Worm (Caenorhabditis elegans) whole organism, L1 larva: Measurements from ENCODE around the gene Y62H9A.13.

ENCODE experiments used
- C16A3.4 ChIP-seq: fragments of 150-350 bp; optimal IDR thresholded peaks from 2 replicates; lab custom pipeline; 2014; ENCODE audit warnings: missing biosample characterization, missing genetic modification characterization
- C34B4.2 ChIP-seq: sonication (generic microtip); optimal IDR thresholded peaks from 2 replicates; lab custom pipeline; 2017; ENCODE audit warnings: mild to moderate bottlenecking, missing genetic modification characterization, missing compliant biosample characterization
- Y116A8C.19 ChIP-seq: sonication (generic microtip); optimal IDR thresholded peaks from 2 replicates; lab custom pipeline; 2016; ENCODE audit warnings: missing compliant biosample characterization, missing genetic modification characterization, borderline replicate concordance
- aly-2 ChIP-seq: fragments of 150-350 bp; optimal IDR thresholded peaks from 2 replicates; lab custom pipeline; 2014; ENCODE audit warnings: missing biosample characterization, missing genetic modification characterization
- ceh-63 ChIP-seq: fragments of 200-800 bp; sonication (Bioruptor generic); optimal IDR thresholded peaks from 2 replicates; lab custom pipeline; 2018; ENCODE audit warnings: mild to moderate bottlenecking, missing genetic modification characterization, missing compliant biosample characterization
- ceh-8 ChIP-seq: fragments of 200-800 bp; sonication (Bioruptor generic); optimal IDR thresholded peaks from 2 replicates; lab custom pipeline; 2018; ENCODE audit warnings: mild to moderate bottlenecking, missing genetic modification characterization, moderate library complexity, missing compliant biosample characterization
- ceh-82 ChIP-seq, 3 experiments: fragments of 150-350 bp in 1 of 3; sonication (generic microtip) in 2 of 3; optimal IDR thresholded peaks; 2 replicates each; lab custom pipeline; 2014 to 2017; ENCODE audit warnings: missing biosample characterization in 3 of 3, missing genetic modification characterization in 3 of 3
- dpl-1 ChIP-seq, 3 experiments: fragments of 150-350 bp in 2 of 3; sonication (generic microtip) in 1 of 3; optimal IDR thresholded peaks; 2 replicates each; lab custom pipeline; 2014 to 2017; ENCODE audit warnings: missing biosample characterization in 3 of 3, missing genetic modification characterization in 3 of 3, missing genetic modification reagents in 3 of 3
- dsc-1 ChIP-seq: sonication (generic microtip); optimal IDR thresholded peaks from 2 replicates; lab custom pipeline; 2016; ENCODE audit warnings: mild to moderate bottlenecking, missing genetic modification characterization, missing compliant biosample characterization
- elt-2 ChIP-seq: sonication (generic microtip); optimal IDR thresholded peaks from 2 replicates; lab custom pipeline; 2016; ENCODE audit warnings: missing genetic modification characterization, mild to moderate bottlenecking, inconsistent platforms, missing compliant biosample characterization, missing genetic modification reagents
- elt-3 ChIP-seq, 6 experiments: fragments of 150-350 bp in 1 of 6; sonication (generic microtip); optimal IDR thresholded peaks; 2 replicates each; lab custom pipeline; 2017 to 2018; ENCODE audit warnings: missing biosample characterization in 6 of 6, missing genetic modification characterization in 6 of 6, inconsistent platforms in 1 of 6
- fkh-8 ChIP-seq: sonication (generic microtip); optimal IDR thresholded peaks from 2 replicates; lab custom pipeline; 2016; ENCODE audit warnings: mild to moderate bottlenecking, missing genetic modification characterization, missing compliant biosample characterization
- hlh-4 ChIP-seq: sonication (generic microtip); optimal IDR thresholded peaks from 2 replicates; lab custom pipeline; 2016; ENCODE audit warnings: mild to moderate bottlenecking, missing genetic modification characterization, missing compliant biosample characterization
- hpl-2 ChIP-seq: fragments of 150-350 bp; optimal IDR thresholded peaks from 2 replicates; lab custom pipeline; 2014; ENCODE audit warnings: missing biosample characterization, missing genetic modification reagents, missing genetic modification characterization
- irx-1 ChIP-seq: sonication (generic microtip); optimal IDR thresholded peaks from 2 replicates; lab custom pipeline; 2016; ENCODE audit warnings: missing genetic modification characterization, missing compliant biosample characterization
- lin-35 ChIP-seq, 2 experiments: fragments of 150-350 bp; optimal IDR thresholded peaks; 2 replicates each; lab custom pipeline; 2014; ENCODE audit warnings: missing biosample characterization in 2 of 2, missing genetic modification characterization in 2 of 2, missing genetic modification reagents in 2 of 2
- lin-39 ChIP-seq: fragments of 150-350 bp; optimal IDR thresholded peaks from 2 replicates; lab custom pipeline; 2014; ENCODE audit warnings: missing biosample characterization, missing genetic modification reagents, missing genetic modification characterization
- nhr-20 ChIP-seq: sonication (generic microtip); optimal IDR thresholded peaks from 2 replicates; lab custom pipeline; 2016; ENCODE audit warnings: mild to moderate bottlenecking, missing genetic modification characterization, missing compliant biosample characterization
- nhr-237 ChIP-seq: fragments of 150-350 bp; optimal IDR thresholded peaks from 2 replicates; lab custom pipeline; 2014; ENCODE audit warnings: missing biosample characterization, missing genetic modification characterization
- nhr-47 ChIP-seq: sonication (generic microtip); optimal IDR thresholded peaks from 2 replicates; lab custom pipeline; 2016; ENCODE audit warnings: mild to moderate bottlenecking, missing genetic modification characterization, moderate library complexity, missing compliant biosample characterization
- nhr-71 ChIP-seq: sonication (generic microtip); optimal IDR thresholded peaks from 2 replicates; lab custom pipeline; 2016; ENCODE audit warnings: mild to moderate bottlenecking, missing genetic modification characterization, moderate library complexity, missing compliant biosample characterization
- nhr-76 ChIP-seq: sonication (generic microtip); optimal IDR thresholded peaks from 2 replicates; lab custom pipeline; 2017; ENCODE audit warnings: missing biosample characterization, missing genetic modification characterization
- nhr-84 ChIP-seq: sonication (generic microtip); optimal IDR thresholded peaks from 2 replicates; lab custom pipeline; 2017; ENCODE audit warnings: missing biosample characterization, missing genetic modification characterization
- pax-3 ChIP-seq: fragments of 200-800 bp; sonication (Bioruptor generic); optimal IDR thresholded peaks from 2 replicates; lab custom pipeline; 2018; ENCODE audit warnings: mild to moderate bottlenecking, missing genetic modification characterization, moderate library complexity, missing compliant biosample characterization
- sup-37 ChIP-seq: fragments of 200-800 bp; sonication (Bioruptor generic); optimal IDR thresholded peaks from 2 replicates; lab custom pipeline; 2018; ENCODE audit warnings: mild to moderate bottlenecking, missing genetic modification characterization, missing compliant biosample characterization
- tlp-1 ChIP-seq: fragments of 150-350 bp; optimal IDR thresholded peaks from 2 replicates; lab custom pipeline; 2014; ENCODE audit warnings: missing biosample characterization, missing genetic modification characterization
- unc-86 ChIP-seq: sonication (generic microtip); optimal IDR thresholded peaks from 2 replicates; lab custom pipeline; 2016; ENCODE audit warnings: missing genetic modification characterization, missing compliant biosample characterization
- vab-15 ChIP-seq: sonication (generic microtip); optimal IDR thresholded peaks from 2 replicates; lab custom pipeline; 2017; ENCODE audit warnings: missing genotype, mild to moderate bottlenecking, missing genetic modification characterization, missing compliant biosample characterization
- ztf-11 ChIP-seq, 2 experiments: sonication (generic microtip); optimal IDR thresholded peaks; 2 replicates each; lab custom pipeline; 2016 to 2017; ENCODE audit warnings: missing genetic modification characterization in 2 of 2, missing biosample characterization in 1 of 2, missing compliant biosample characterization in 1 of 2

Gene Y62H9A.13

ce11 chrX:11906626-11907025 lies 10.2 kb upstream of the Y62H9A.13 start:
- no peak for TF ChIP-seq tlp-1
- no peak for TF ChIP-seq nhr-84 (tag; lab: Kevin White, UChicago)
- TF ChIP-seq ceh-82 (tag; optimal IDR thresholded peaks at IDR 0.05; lab: Kevin White, UChicago) = no peak
- no peak for TF ChIP-seq irx-1 (tag; lab: Kevin White, UChicago)
- TF ChIP-seq elt-2 (tag; lab: Kevin White, UChicago) = no peak
- TF ChIP-seq nhr-47 (tag; lab: Kevin White, UChicago) = no peak
- TF ChIP-seq dpl-1 (GFP tag; optimal IDR thresholded peaks at IDR 0.05; lab: Kevin White, UChicago) = no peak
- TF ChIP-seq nhr-76 (tag; lab: Kevin White, UChicago) = no peak
- TF ChIP-seq vab-15 = no peak
- TF ChIP-seq lin-39 = no peak
- TF ChIP-seq ceh-63 (GFP tag; lab: Kevin White, UChicago) = no peak
- TF ChIP-seq aly-2 (tag; lab: Kevin White, UChicago) = no peak
- no peak for TF ChIP-seq ceh-8 (GFP tag; lab: Kevin White, UChicago)
- no peak for TF ChIP-seq unc-86 (tag; lab: Kevin White, UChicago)

- TF ChIP-seq nhr-237 (tag; lab: Kevin White, UChicago) = no peak
Measured at ce11 chrX:11907263-11907662, 9.5 kb upstream of the Y62H9A.13 start, which contains the start of gene Y62H9A.11. TSS of gene Y62H9A.11 (minus strand) at chrX:11907363.

ce11 chrX:11908226-11908625 lies 8.6 kb upstream of the Y62H9A.13 start:
- peak in 1 of 2 experiments; percentile 14 for TF ChIP-seq lin-35 (GFP tag; optimal IDR thresholded peaks at IDR 0.05; lab: Kevin White, UChicago)
- peak; percentile 45 for TF ChIP-seq elt-2 (tag; lab: Kevin White, UChicago)
- no peak for TF ChIP-seq pax-3 (tag; lab: Kevin White, UChicago)
- TF ChIP-seq nhr-84 (tag; lab: Kevin White, UChicago) = no peak

ce11 chrX:11909168-11909567 lies 7.6 kb upstream of the Y62H9A.13 start:
- TF ChIP-seq sup-37 (GFP tag; lab: Kevin White, UChicago) = no peak
- TF ChIP-seq nhr-71 (tag; lab: Kevin White, UChicago) = peak; percentile 14
- TF ChIP-seq hpl-2 (GFP tag; lab: Kevin White, UChicago) = no peak
- no peak for TF ChIP-seq hlh-4
- peak; percentile 90 for TF ChIP-seq elt-2 (tag; lab: Kevin White, UChicago)
- peak; percentile 44 for TF ChIP-seq dsc-1
- TF ChIP-seq, all 84 proteins: peak for 3

- TF ChIP-seq C34B4.2 (no peak), Y116A8C.19 (no peak), elt-3 (tag; optimal IDR thresholded peaks at IDR 0.05; lab: Kevin White, UChicago) (peak in 1 of 6 experiments; percentile 5), lin-35 (GFP tag; optimal IDR thresholded peaks at IDR 0.05; lab: Kevin White, UChicago) (peak in 1 of 2 experiments; percentile 9), nhr-71 (tag; lab: Kevin White, UChicago) (no peak), sup-37 (GFP tag; lab: Kevin White, UChicago) (no peak), nhr-20 (tag; lab: Kevin White, UChicago) (peak; percentile 1), fkh-8 (tag; lab: Kevin White, UChicago) (no peak), C16A3.4 (tag; lab: Kevin White, UChicago) (no peak), elt-2 (tag; lab: Kevin White, UChicago) (peak; percentile 13)
Measured at ce11 chrX:11910046-11910445, 6.8 kb upstream of the Y62H9A.13 start, which contains the start of gene Y62H9A.15. TSS of gene Y62H9A.15 (minus strand) at chrX:11910145.

ce11 chrX:11913824-11914223 lies 3.0 kb upstream of the Y62H9A.13 start, which contains the start of gene Y62H9A.12:
TSS of gene Y62H9A.12 (plus strand) at chrX:11914124.
- TF ChIP-seq ceh-82 (tag; optimal IDR thresholded peaks at IDR 0.05; lab: Kevin White, UChicago) = no peak
- no peak for TF ChIP-seq ztf-11 (tag; optimal IDR thresholded peaks at IDR 0.05; lab: Kevin White, UChicago)
- no peak for TF ChIP-seq irx-1 (tag; lab: Kevin White, UChicago)
- TF ChIP-seq elt-3 (tag; optimal IDR thresholded peaks at IDR 0.05; lab: Kevin White, UChicago) = no peak
- no peak for TF ChIP-seq nhr-76 (tag; lab: Kevin White, UChicago)
